Fruit fly (Drosophila melanogaster): Measurements from ENCODE around the gene COX8.

COX8 gene

DNA sequence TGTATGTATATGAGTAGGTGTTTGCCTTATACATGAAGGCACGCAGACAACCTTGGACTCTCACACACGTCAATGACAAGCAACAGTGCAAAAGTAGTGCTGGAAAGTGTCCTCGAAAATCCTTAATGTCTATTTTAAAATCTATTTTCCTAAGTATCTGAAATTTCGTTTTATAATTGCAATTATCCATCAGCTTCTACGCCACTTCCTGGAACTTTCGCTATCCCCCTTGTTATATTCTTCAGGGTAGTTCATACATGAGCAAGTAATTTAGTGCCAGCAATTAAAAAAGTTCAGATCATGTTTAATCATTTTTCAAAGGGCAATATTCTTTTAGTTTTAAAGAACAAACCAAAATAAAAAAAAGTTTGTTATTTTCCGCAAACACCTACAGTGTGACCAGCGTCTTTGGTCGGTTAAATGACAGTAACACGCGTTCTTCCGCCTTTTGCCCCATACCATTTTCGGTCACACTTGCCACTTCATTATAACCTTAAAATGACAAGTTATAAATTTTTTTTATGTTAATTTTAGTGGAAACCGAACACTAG lies 22.5 kb downstream of the COX8 start (continued):
- TF ChIP-seq CG33213 (GFP tag; optimal IDR thresholded peaks at IDR 0.05) (peak; percentile 62), crc (GFP tag; optimal IDR thresholded peaks at IDR 0.05) (no peak), gsb (GFP tag; IDR thresholded peaks at IDR 0.05) (no peak), ftz-f1 (GFP tag; optimal IDR thresholded peaks at IDR 0.05) (peak; percentile 87), CG12391 (tag; optimal IDR thresholded peaks at IDR 0.05) (peak; percentile 54), CG4707 (GFP tag; optimal IDR thresholded peaks at IDR 0.05) (no peak), CG4617 (GFP tag; optimal IDR thresholded peaks at IDR 0.05; ENCODE audit: borderline replicate concordance) (peak; percentile 95), wek (GFP tag; optimal IDR thresholded peaks at IDR 0.05) (no peak), CG14965 (GFP tag; optimal IDR thresholded peaks at IDR 0.05; ENCODE audit: borderline replicate concordance) (no peak), CG34224 (GFP tag; IDR thresholded peaks at IDR 0.05; ENCODE audit: partially characterized antibody) (peak; percentile 10; the same call in 1 of the 3 replicates), bbx (GFP tag; IDR thresholded peaks at IDR 0.05; ENCODE audit: partially characterized antibody) (0 out of 2 replicates have a peak, but pooled peaks have one; percentile 15), CrebB (tag; optimal IDR thresholded peaks at IDR 0.05) (no peak), vfl (GFP tag; optimal IDR thresholded peaks at IDR 0.05) (peak; percentile 37), chinmo (GFP tag; IDR thresholded peaks at IDR 0.05; ENCODE audit: partially characterized antibody) (no peak), Sin3A (optimal IDR thresholded peaks at IDR 0.05) (peak; percentile 68), tap (tag; optimal IDR thresholded peaks at IDR 0.05) (no peak), CG7786 (GFP tag; optimal IDR thresholded peaks at IDR 0.05) (peak; percentile 42), CG15479 (GFP tag; optimal IDR thresholded peaks at IDR 0.05) (no peak), CG4424 (GFP tag; optimal IDR thresholded peaks at IDR 0.05) (peak; percentile 33), sqz (GFP tag; optimal IDR thresholded peaks at IDR 0.05) (no peak), ATbp (GFP tag; optimal IDR thresholded peaks at IDR 0.05) (no peak), CG10274 (GFP tag; optimal IDR thresholded peaks at IDR 0.05) (no peak), HmgD (GFP tag; optimal IDR thresholded peaks at IDR 0.05) (peak; percentile 11), CG12942 (GFP tag; optimal IDR thresholded peaks at IDR 0.05) (no peak), bab2 (GFP tag; optimal IDR thresholded peaks at IDR 0.05) (no peak), Hsf (GFP tag; optimal IDR thresholded peaks at IDR 0.05) (peak; percentile 36), CG14014 (GFP tag; IDR thresholded peaks at IDR 0.05) (no peak), CG18262 (tag; optimal IDR thresholded peaks at IDR 0.05) (peak; percentile 10), Gug (GFP tag; IDR thresholded peaks at IDR 0.05) (no peak), CG14860 (GFP tag; IDR thresholded peaks at IDR 0.05; ENCODE audit: partially characterized antibody) (no peak), stwl (tag; optimal IDR thresholded peaks at IDR 0.05) (peak; percentile 72), tio (GFP tag; optimal IDR thresholded peaks at IDR 0.05) (no peak), chif (GFP tag; optimal IDR thresholded peaks at IDR 0.05) (no peak), CG17829 (tag; optimal IDR thresholded peaks at IDR 0.05) (peak; percentile 40), CG8290 (GFP tag; optimal IDR thresholded peaks at IDR 0.05) (peak; percentile 13), CG8290 (tag; optimal IDR thresholded peaks at IDR 0.05) (no peak), jumu (GFP tag; optimal IDR thresholded peaks at IDR 0.05) (no peak), Side (GFP tag; optimal IDR thresholded peaks at IDR 0.05) (peak; percentile 35), CG10147 (GFP tag; optimal IDR thresholded peaks at IDR 0.05) (no peak), nerfin-1 (tag; optimal IDR thresholded peaks at IDR 0.05) (no peak), cwo (GFP tag; optimal IDR thresholded peaks at IDR 0.05) (no peak), pfk (GFP tag; optimal IDR thresholded peaks at IDR 0.05) (no peak), CG15269 (tag; optimal IDR thresholded peaks at IDR 0.05) (no peak), Bgb (GFP tag; IDR thresholded peaks at IDR 0.05; ENCODE audit: partially characterized antibody) (no peak), Lpt (GFP tag; optimal IDR thresholded peaks at IDR 0.05) (no peak), Atf-2 (GFP tag; optimal IDR thresholded peaks at IDR 0.05) (peak; percentile 13), Doc2 (GFP tag; IDR thresholded peaks at IDR 0.05) (no peak), CG1024 (GFP tag; IDR thresholded peaks at IDR 0.05) (no peak), dpn (GFP tag; optimal IDR thresholded peaks at IDR 0.05) (peak in 1 of 2 experiments; percentile 40), CG16815 (GFP tag; optimal IDR thresholded peaks at IDR 0.05) (no peak), CG10431 (GFP tag; optimal IDR thresholded peaks at IDR 0.05) (peak; percentile 85)

All from whole organism, embryonic.